Worm (Caenorhabditis elegans): ENCODE measurements around the gene pad-2.

ce11 chrIII:10318062-10318609, 39.2 kb downstream of the pad-2 start, which contains the start of the genes unc-50 and ostf-4:
- TF ChIP-seq dao-5 (tag; optimal IDR thresholded peaks at IDR 0.05) (no peak), him-1 (tag; optimal IDR thresholded peaks at IDR 0.05) (no peak)

Data from whole organism, L4/young adult.